Fruit fly (Drosophila melanogaster) whole organism: ENCODE results near the gene orb2.

Experiments used
- CG8478 ChIP-seq: fragments of >200 bp; optimal IDR thresholded peaks from 2 replicates; lab custom pipeline; 2018; ENCODE audit warnings: inconsistent platforms
- Dll ChIP-seq: fragments of >200 bp; optimal IDR thresholded peaks from 2 replicates; lab custom pipeline; 2017
- EcR ChIP-seq, 2 experiments: fragments of >200 bp; optimal IDR thresholded peaks; 2 replicates each; lab custom pipeline; 2017; ENCODE audit warnings: missing biosample characterization in 2 of 2, missing genetic modification characterization in 2 of 2, missing genetic modification reagents in 2 of 2
- pan ChIP-seq: fragments of >200 bp; optimal IDR thresholded peaks from 2 replicates; lab custom pipeline; 2017
- psq ChIP-seq: fragments of >200 bp; optimal IDR thresholded peaks from 2 replicates; lab custom pipeline; 2017
- usp ChIP-seq: fragments of >200 bp; optimal IDR thresholded peaks from 2 replicates; lab custom pipeline; 2017; ENCODE audit warnings: missing biosample characterization, missing genetic modification characterization, mixed read lengths

The orb2 gene

dm6 chr3L:8954648-8955033 is 378 bp upstream of the orb2 start, which contains the start of gene GNBP3:
Gene GNBP3 (plus strand): TSS chr3L:8955021.
- TF ChIP-seq pan = no peak
- no peak for TF ChIP-seq EcR (GFP tag; optimal IDR thresholded peaks at IDR 0.05; lab: Kevin White, UChicago)
- TF ChIP-seq usp = no peak
- no peak for TF ChIP-seq psq (lab: Kevin White, UChicago)
- TF ChIP-seq CG8478 (lab: Kevin White, UChicago) = no peak
- TF ChIP-seq Dll = no peak

- TF ChIP-seq pan = peak; percentile 15
- no peak for TF ChIP-seq psq (lab: Kevin White, UChicago)
Measured at dm6 chr3L:8953199-8953956, 885 bp downstream of the orb2 start.

- TF ChIP-seq pan = no peak
- TF ChIP-seq EcR (GFP tag; optimal IDR thresholded peaks at IDR 0.05; lab: Kevin White, UChicago) = no peak
- TF ChIP-seq usp = no peak
- TF ChIP-seq Dll = no peak
- no peak for TF ChIP-seq psq (lab: Kevin White, UChicago)
- no peak for TF ChIP-seq CG8478 (lab: Kevin White, UChicago)
Measured at dm6 chr3L:8952549-8953198, 1.6 kb downstream of the orb2 start.

dm6 chr3L:8951507-8951906 is 2.8 kb downstream of the orb2 start:
- TF ChIP-seq Dll (no peak), EcR (GFP tag; optimal IDR thresholded peaks at IDR 0.05; lab: Kevin White, UChicago) (no peak), usp (no peak), pan (no peak), psq (lab: Kevin White, UChicago) (no peak)

dm6 chr3L:8950955-8951354 is 3.3 kb downstream of the orb2 start:
- no peak for TF ChIP-seq pan
- no peak for TF ChIP-seq psq (lab: Kevin White, UChicago)
- no peak for TF ChIP-seq Dll
- TF ChIP-seq CG8478 (lab: Kevin White, UChicago) = no peak
- no peak for TF ChIP-seq usp
- TF ChIP-seq EcR (GFP tag; optimal IDR thresholded peaks at IDR 0.05; lab: Kevin White, UChicago) = no peak

dm6 chr3L:8949823-8950222 is 4.4 kb downstream of the orb2 start:
- TF ChIP-seq psq (lab: Kevin White, UChicago) = no peak
- TF ChIP-seq EcR (GFP tag; optimal IDR thresholded peaks at IDR 0.05; lab: Kevin White, UChicago) = no peak
- no peak for TF ChIP-seq usp
- TF ChIP-seq Dll = no peak
- TF ChIP-seq pan = no peak
- TF ChIP-seq CG8478 (lab: Kevin White, UChicago) = no peak

dm6 chr3L:8947848-8948494 is 6.3 kb downstream of the orb2 start:
- no peak for TF ChIP-seq Dll
- TF ChIP-seq pan = no peak
- TF ChIP-seq EcR (GFP tag; optimal IDR thresholded peaks at IDR 0.05; lab: Kevin White, UChicago) = no peak
- TF ChIP-seq CG8478 (lab: Kevin White, UChicago) = no peak
- TF ChIP-seq psq (lab: Kevin White, UChicago) = no peak
- no peak for TF ChIP-seq usp

- no peak for TF ChIP-seq usp
- TF ChIP-seq Dll = no peak
- TF ChIP-seq psq (lab: Kevin White, UChicago) = no peak
- TF ChIP-seq pan = no peak
- TF ChIP-seq CG8478 (lab: Kevin White, UChicago) = no peak
- TF ChIP-seq EcR (GFP tag; optimal IDR thresholded peaks at IDR 0.05; lab: Kevin White, UChicago) = no peak
Measured at dm6 chr3L:8939654-8940053, 14.6 kb downstream of the orb2 start.

- TF ChIP-seq pan (no peak), Dll (no peak), usp (no peak), CG8478 (lab: Kevin White, UChicago) (no peak), psq (lab: Kevin White, UChicago) (no peak), EcR (GFP tag; optimal IDR thresholded peaks at IDR 0.05; lab: Kevin White, UChicago) (no peak)
Measured at dm6 chr3L:8931916-8932315, 22.3 kb downstream of the orb2 start.

dm6 chr3L:8929527-8929926 is 24.7 kb downstream of the orb2 start:
- no peak for TF ChIP-seq usp
- TF ChIP-seq pan = no peak
- no peak for TF ChIP-seq CG8478 (lab: Kevin White, UChicago)
- TF ChIP-seq Dll = no peak

- TF ChIP-seq psq (lab: Kevin White, UChicago) (no peak), usp (no peak), Dll (no peak), pan (no peak), EcR (GFP tag; optimal IDR thresholded peaks at IDR 0.05; lab: Kevin White, UChicago) (no peak), CG8478 (lab: Kevin White, UChicago) (no peak)
Measured at dm6 chr3L:8925679-8926078, 28.6 kb downstream of the orb2 start.

- TF ChIP-seq Dll (no peak), EcR (GFP tag; optimal IDR thresholded peaks at IDR 0.05; lab: Kevin White, UChicago) (no peak), psq (lab: Kevin White, UChicago) (no peak), pan (no peak), CG8478 (lab: Kevin White, UChicago) (no peak), usp (no peak)
Measured at dm6 chr3L:8924999-8925398, 29.3 kb downstream of the orb2 start.
